Fruit fly (Drosophila melanogaster) whole organism, wandering third instar larva: Measurements from ENCODE around the gene Gr61a.
A peak's percentile ranks its signal among the peaks of the same experiment; 100 is the strongest.

ENCODE experiments used
- Dfd ChIP-seq: fragments of >200 bp; optimal IDR thresholded peaks from 2 replicates; lab custom pipeline; 2017; ENCODE audit warnings: missing biosample characterization, missing genetic modification characterization
- HLH106 ChIP-seq: fragments of 200-800 bp; optimal IDR thresholded peaks from 3 replicates; lab custom pipeline; 2019; ENCODE audit warnings: missing biosample characterization, mild to moderate bottlenecking, missing genetic modification characterization, moderate library complexity
- Hr78 ChIP-seq: fragments of >200 bp; optimal IDR thresholded peaks from 2 replicates; lab custom pipeline; 2017; ENCODE audit warnings: missing biosample characterization, missing genetic modification characterization
- dl ChIP-seq, 2 experiments: fragments of 175-275, 200-275 bp in 1 of 2; fragments of 200-275 bp in 1 of 2; sonication (Bioruptor generic); optimal IDR thresholded peaks; lab custom pipeline; 2018; ENCODE audit warnings: mild to moderate bottlenecking in 2 of 2, missing biosample characterization in 2 of 2, missing genetic modification characterization in 2 of 2, moderate library complexity in 2 of 2; ENCODE audit not compliant: partially characterized antibody in 2 of 2, insufficient read depth in 1 of 2
- h ChIP-seq: fragments of 200-800 bp; sonication (Bioruptor generic); optimal IDR thresholded peaks from 3 replicates; lab custom pipeline; 2016; ENCODE audit warnings: missing biosample characterization, mild to moderate bottlenecking, missing genetic modification characterization
- pan ChIP-seq: fragments of >200 bp; optimal IDR thresholded peaks from 2 replicates; lab custom pipeline; 2017
- sv ChIP-seq: fragments of 200-800 bp; sonication (Bioruptor generic); optimal IDR thresholded peaks from 3 replicates; lab custom pipeline; 2016; ENCODE audit warnings: missing biosample characterization, missing genetic modification characterization
- tai ChIP-seq: sonication (Bioruptor generic); optimal IDR thresholded peaks from 2 replicates; lab custom pipeline; 2016; ENCODE audit warnings: missing biosample characterization, missing genetic modification characterization

- peak; percentile 8 for TF ChIP-seq tai
- TF ChIP-seq HLH106 (tag; lab: Kevin White, UChicago), result peak; percentile 12
- no peak for TF ChIP-seq Hr78 (GFP tag; lab: Kevin White, UChicago)
- no peak for TF ChIP-seq Dfd (GFP tag; lab: Kevin White, UChicago)
- no peak for TF ChIP-seq sv (GFP tag; lab: Kevin White, UChicago)
- no peak for TF ChIP-seq dl (GFP tag; optimal IDR thresholded peaks at IDR 0.05; lab: Kevin White, UChicago; ENCODE audit: insufficient read depth in 1 of 2, partially characterized antibody in 2 of 2)
- no peak for TF ChIP-seq pan (lab: Kevin White, UChicago)
- TF ChIP-seq h (GFP tag; lab: Kevin White, UChicago), result peak; percentile 42
Measured at dm6 chr3L:805642-806218, 35.5 kb upstream of the Gr61a start.
